Worm (Caenorhabditis elegans): ENCODE measurements around the gene tyr-2.
A peak's percentile ranks its signal among the peaks of the same experiment; 100 is the strongest.

Gene tyr-2

ce11 chrIII:13716266-13716665 lies 27.8 kb upstream of the tyr-2 start:
- peak; percentile 32 for TF ChIP-seq swsn-7 (tag; optimal IDR thresholded peaks at IDR 0.05)
- peak; percentile 82 for TF ChIP-seq nhr-11 (tag; optimal IDR thresholded peaks at IDR 0.05)
- peak; percentile 39 for TF ChIP-seq sox-4 (tag; optimal IDR thresholded peaks at IDR 0.05)
- TF ChIP-seq lin-13 (GFP tag; optimal IDR thresholded peaks at IDR 0.05), result peak; percentile 43
- peak in 1 of 2 experiments; percentile 25 for TF ChIP-seq lsy-2 (tag; optimal IDR thresholded peaks at IDR 0.05)
- TF ChIP-seq alr-1 (tag; optimal IDR thresholded peaks at IDR 0.05; ENCODE audit: borderline replicate concordance), result no peak
- TF ChIP-seq fkh-8 (tag; optimal IDR thresholded peaks at IDR 0.05), result peak; percentile 96
- peak; percentile 13 for TF ChIP-seq nhr-20 (tag; optimal IDR thresholded peaks at IDR 0.05)
- no peak for TF ChIP-seq ets-5 (GFP tag; IDR thresholded peaks at IDR 0.05)
- TF ChIP-seq grh-1 (GFP tag; IDR thresholded peaks at IDR 0.05), result no peak
- TF ChIP-seq mep-1 (tag; optimal IDR thresholded peaks at IDR 0.05), result peak; percentile 39
- TF ChIP-seq nhr-47 (tag; optimal IDR thresholded peaks at IDR 0.05), result peak; percentile 74
- peak; percentile 90 for TF ChIP-seq skn-1 (tag; optimal IDR thresholded peaks at IDR 0.05)
- TF ChIP-seq unc-98 (GFP tag; IDR thresholded peaks at IDR 0.05), result no peak
- no peak for TF ChIP-seq zag-1 (tag; optimal IDR thresholded peaks at IDR 0.05)
- no peak for TF ChIP-seq ztf-4 (tag; optimal IDR thresholded peaks at IDR 0.05)
- TF ChIP-seq lin-14 (GFP tag; optimal IDR thresholded peaks at IDR 0.05), result peak; percentile 55
- TF ChIP-seq zip-4 (GFP tag; optimal IDR thresholded peaks at IDR 0.05), result peak; percentile 48
- peak; percentile 87 for TF ChIP-seq nhr-71 (tag; optimal IDR thresholded peaks at IDR 0.05)
- TF ChIP-seq pax-3 (tag; optimal IDR thresholded peaks at IDR 0.05), result peak; percentile 63

- TF ChIP-seq skn-1 (tag; optimal IDR thresholded peaks at IDR 0.05) (no peak), ztf-4 (tag; optimal IDR thresholded peaks at IDR 0.05) (peak; percentile 9), snu-23 (GFP tag; optimal IDR thresholded peaks at IDR 0.05) (no peak), C34B4.2 (tag; optimal IDR thresholded peaks at IDR 0.05) (no peak), xbp-1 (tag; optimal IDR thresholded peaks at IDR 0.05) (no peak), unc-130 (tag; optimal IDR thresholded peaks at IDR 0.05) (no peak), sox-4 (tag; optimal IDR thresholded peaks at IDR 0.05) (no peak), fos-1 (tag; optimal IDR thresholded peaks at IDR 0.05) (no peak), grh-1 (GFP tag; IDR thresholded peaks at IDR 0.05) (no peak), dsc-1 (tag; optimal IDR thresholded peaks at IDR 0.05) (peak; percentile 77), nhr-77 (tag; optimal IDR thresholded peaks at IDR 0.05) (no peak), ceh-90 (tag; optimal IDR thresholded peaks at IDR 0.05) (no peak), mab-9 (GFP tag; IDR thresholded peaks at IDR 0.05) (no peak), ceh-82 (tag; optimal IDR thresholded peaks at IDR 0.05) (no peak), ets-5 (GFP tag; IDR thresholded peaks at IDR 0.05) (no peak), unc-30 (tag; optimal IDR thresholded peaks at IDR 0.05) (no peak), pax-3 (tag; optimal IDR thresholded peaks at IDR 0.05) (no peak), ceh-8 (GFP tag; optimal IDR thresholded peaks at IDR 0.05) (no peak), pag-3 (tag; optimal IDR thresholded peaks at IDR 0.05; ENCODE audit: borderline replicate concordance, insufficient read depth) (no peak), fkh-8 (tag; optimal IDR thresholded peaks at IDR 0.05) (peak; percentile 52), ztf-11 (tag; optimal IDR thresholded peaks at IDR 0.05) (no peak), unc-86 (tag; optimal IDR thresholded peaks at IDR 0.05) (no peak), tlp-1 (tag; optimal IDR thresholded peaks at IDR 0.05) (no peak), ceh-88 (GFP tag; IDR thresholded peaks at IDR 0.05) (no peak; the same call in 1 of the 2 replicates), swsn-7 (tag; optimal IDR thresholded peaks at IDR 0.05) (no peak), aly-2 (tag; optimal IDR thresholded peaks at IDR 0.05) (no peak), lir-3 (tag; optimal IDR thresholded peaks at IDR 0.05; ENCODE audit: poor library complexity) (no peak), nhr-71 (tag; optimal IDR thresholded peaks at IDR 0.05) (peak; percentile 1), ces-1 (GFP tag; optimal IDR thresholded peaks at IDR 0.05) (no peak), nhr-47 (tag; optimal IDR thresholded peaks at IDR 0.05) (no peak), fkh-4 (tag; optimal IDR thresholded peaks at IDR 0.05; ENCODE audit: borderline replicate concordance) (no peak), blmp-1 (tag; optimal IDR thresholded peaks at IDR 0.05) (no peak), irx-1 (tag; optimal IDR thresholded peaks at IDR 0.05) (no peak), nhr-85 (tag) (peak; percentile 48), lsy-2 (tag; optimal IDR thresholded peaks at IDR 0.05) (no peak), nhr-20 (tag; optimal IDR thresholded peaks at IDR 0.05) (peak; percentile 13), nhr-19 (GFP tag; conservative IDR thresholded peaks at IDR 0.05) (no peak), snpc-4 (tag; optimal IDR thresholded peaks at IDR 0.05) (no peak), lin-39 (tag; optimal IDR thresholded peaks at IDR 0.05) (no peak), ama-1 (optimal IDR thresholded peaks at IDR 0.05) (no peak), egl-13 (tag; optimal IDR thresholded peaks at IDR 0.05) (peak; percentile 49), ceh-63 (GFP tag; optimal IDR thresholded peaks at IDR 0.05) (no peak), zag-1 (tag; optimal IDR thresholded peaks at IDR 0.05) (no peak)
Measured at ce11 chrIII:13716831-13717230, 27.2 kb upstream of the tyr-2 start.
